Fruit fly (Drosophila melanogaster) whole organism, embryonic: Measurements from ENCODE around the gene CG13627.
A peak's percentile ranks its signal among the peaks of the same experiment; 100 is the strongest.

ENCODE experiments used
- Atf3 ChIP-seq: fragments of 200-800 bp; sonication (Bioruptor generic); optimal IDR thresholded peaks from 3 replicates; lab custom pipeline; 2016; ENCODE audit warnings: missing biosample characterization, missing genetic modification characterization
- Awh ChIP-seq: fragments of 200-800 bp; sonication (Bioruptor generic); IDR thresholded peaks from 2 replicates; pipeline ENCODE4, ENCODE4 v1.3.6; 2022; ENCODE audit warnings: missing biosample characterization, missing genetic modification characterization
- BEAF-32 ChIP-seq: fragments of 200-800 bp; sonication (Bioruptor generic); optimal IDR thresholded peaks from 3 replicates; lab custom pipeline; 2017; ENCODE audit warnings: missing biosample characterization, missing genetic modification characterization, mild to moderate bottlenecking, moderate library complexity, missing genetic modification reagents
- BtbVII ChIP-seq: fragments of 200-800 bp; sonication (Bioruptor generic); optimal IDR thresholded peaks from 3 replicates; lab custom pipeline; 2017; ENCODE audit warnings: missing biosample characterization, mild to moderate bottlenecking, missing genetic modification characterization
- CG10147 ChIP-seq: fragments of 200-800 bp; sonication (Bioruptor generic); optimal IDR thresholded peaks from 2 replicates; lab custom pipeline; 2019; ENCODE audit warnings: missing biosample characterization, mild to moderate bottlenecking, missing genetic modification characterization, moderate library complexity
- CG10209 ChIP-seq: fragments of 200-800 bp; sonication (Bioruptor generic); optimal IDR thresholded peaks from 3 replicates; lab custom pipeline; 2017; ENCODE audit warnings: missing biosample characterization, mild to moderate bottlenecking, missing genetic modification characterization, missing genetic modification reagents
- CG11504 ChIP-seq: fragments of 200-800 bp; sonication (Bioruptor generic); optimal IDR thresholded peaks from 3 replicates; lab custom pipeline; 2019; ENCODE audit warnings: missing biosample characterization, mild to moderate bottlenecking, missing genetic modification characterization, moderate library complexity
- CG13624 ChIP-seq: fragments of 200-800 bp; sonication (Bioruptor generic); optimal IDR thresholded peaks from 2 replicates; lab custom pipeline; 2016; ENCODE audit warnings: missing biosample characterization, missing genetic modification characterization
- CG16779 ChIP-seq: fragments of 200-800 bp; sonication (Bioruptor generic); IDR thresholded peaks from 2 replicates; pipeline ENCODE4 v1.3.6; 2022; ENCODE audit warnings: missing biosample characterization, missing genetic modification characterization
- CG17328 ChIP-seq: fragments of 200-800 bp; sonication (Bioruptor generic); IDR thresholded peaks from 2 replicates; pipeline ENCODE4 v1.3.6; 2022; ENCODE audit warnings: missing biosample characterization, missing genetic modification characterization
- CG17361 ChIP-seq: fragments of 200-800 bp; sonication (Bioruptor generic); IDR thresholded peaks from 3 replicates; pipeline ENCODE4 v1.3.6; 2022; ENCODE audit warnings: missing biosample characterization, missing genetic modification characterization
- CG17912 ChIP-seq: fragments of 200-800 bp; sonication (Bioruptor generic); optimal IDR thresholded peaks from 2 replicates; lab custom pipeline; 2018; ENCODE audit warnings: missing biosample characterization, mild to moderate bottlenecking, missing genetic modification characterization
- CG18476 ChIP-seq: fragments of 200-800 bp; sonication (Bioruptor generic); optimal IDR thresholded peaks from 2 replicates; lab custom pipeline; 2016; ENCODE audit warnings: missing biosample characterization, mild to moderate bottlenecking, missing genetic modification characterization
- CG18619 ChIP-seq: fragments of 200-800 bp; sonication (Bioruptor generic); optimal IDR thresholded peaks from 3 replicates; lab custom pipeline; 2017; ENCODE audit warnings: missing biosample characterization, mild to moderate bottlenecking, missing genetic modification characterization
- CG31365 ChIP-seq: fragments of 200-800 bp; sonication (Bioruptor generic); optimal IDR thresholded peaks from 2 replicates; lab custom pipeline; 2018; ENCODE audit warnings: missing biosample characterization, mild to moderate bottlenecking, missing genetic modification characterization
- CG31441 ChIP-seq: fragments of 200-800 bp; sonication (Bioruptor generic); IDR thresholded peaks from 2 replicates; pipeline ENCODE4 v1.3.6; 2022; ENCODE audit warnings: missing biosample characterization, missing genetic modification characterization
- CG3281 ChIP-seq: fragments of 200-800 bp; sonication (Bioruptor generic); optimal IDR thresholded peaks from 3 replicates; lab custom pipeline; 2017; ENCODE audit warnings: missing biosample characterization, mild to moderate bottlenecking, missing genetic modification characterization
- CG33557 ChIP-seq: fragments of 200-800 bp; sonication (Bioruptor generic); optimal IDR thresholded peaks from 2 replicates; lab custom pipeline; 2019; ENCODE audit warnings: missing biosample characterization, mild to moderate bottlenecking, missing genetic modification characterization, moderate library complexity
- CG34422 ChIP-seq: fragments of 200-800 bp; sonication (Bioruptor generic); IDR thresholded peaks from 3 replicates; pipeline ENCODE4 v1.3.6; 2022; ENCODE audit warnings: missing biosample characterization, missing genetic modification characterization
- CG42726 ChIP-seq: fragments of 200-800 bp; sonication (Bioruptor generic); IDR thresholded peaks from 2 replicates; pipeline ENCODE4 v1.3.6; 2022; ENCODE audit warnings: missing biosample characterization, missing genetic modification characterization; ENCODE audit not compliant: partially characterized antibody
- CG4617 ChIP-seq: fragments of 200-800 bp; sonication (Bioruptor generic); optimal IDR thresholded peaks from 3 replicates; lab custom pipeline; 2016; ENCODE audit warnings: missing biosample characterization, missing genetic modification characterization, borderline replicate concordance
- CG4820 ChIP-seq: fragments of 200-800 bp; sonication (Bioruptor generic); optimal IDR thresholded peaks from 3 replicates; lab custom pipeline; 2016; ENCODE audit warnings: missing biosample characterization, missing genetic modification characterization
- CG8478 ChIP-seq: fragments of >200 bp; optimal IDR thresholded peaks from 2 replicates; lab custom pipeline; 2018
- CG9215 ChIP-seq: fragments of 200-800 bp; sonication (Bioruptor generic); IDR thresholded peaks from 2 replicates; pipeline ENCODE4 v1.3.6; 2022; ENCODE audit warnings: missing biosample characterization, missing genetic modification characterization
- Hmx ChIP-seq: fragments of 200-800 bp; sonication (Bioruptor generic); optimal IDR thresholded peaks from 2 replicates; lab custom pipeline; 2016; ENCODE audit warnings: missing biosample characterization, missing genetic modification characterization
- Hr51 ChIP-seq, 2 experiments: fragments of 200-800 bp; sonication (Bioruptor generic); optimal IDR thresholded peaks; 2 replicates in 1 of 2; 3 replicates in 1 of 2; lab custom pipeline; 2016 to 2018; ENCODE audit warnings: missing biosample characterization in 2 of 2, missing genetic modification characterization in 2 of 2, mild to moderate bottlenecking in 1 of 2, moderate library complexity in 1 of 2
- Jarid2 ChIP-seq: fragments of 200-800 bp; sonication (Bioruptor generic); optimal IDR thresholded peaks from 3 replicates; lab custom pipeline; 2017; ENCODE audit warnings: mild to moderate bottlenecking, missing biosample characterization, missing genetic modification reagents, missing genetic modification characterization
- Kr ChIP-seq: fragments of 200-800 bp; sonication (Bioruptor generic); optimal IDR thresholded peaks from 2 replicates; lab custom pipeline; 2017; ENCODE audit warnings: missing biosample characterization, mild to moderate bottlenecking, missing genetic modification characterization
- MESR4 ChIP-seq: fragments of 200-800 bp; sonication (Bioruptor generic); optimal IDR thresholded peaks from 2 replicates; lab custom pipeline; 2018; ENCODE audit warnings: missing biosample characterization, mild to moderate bottlenecking, missing genetic modification characterization, moderate library complexity
- Mrtf ChIP-seq: fragments of 200-800 bp; sonication (Bioruptor generic); IDR thresholded peaks from 3 replicates; pipeline ENCODE4 v1.3.6; 2022; ENCODE audit warnings: missing biosample characterization, missing genetic modification characterization
- Nf-YB ChIP-seq: fragments of 200-800 bp; sonication (Bioruptor generic); optimal IDR thresholded peaks from 3 replicates; lab custom pipeline; 2019; ENCODE audit warnings: missing biosample characterization, mild to moderate bottlenecking, missing genetic modification characterization, moderate library complexity
- Nf-YC ChIP-seq: fragments of 200-800 bp; optimal IDR thresholded peaks from 3 replicates; lab custom pipeline; 2019; ENCODE audit warnings: missing biosample characterization, mild to moderate bottlenecking, missing genetic modification characterization, moderate library complexity
- Ravus ChIP-seq: fragments of 200-800 bp; sonication (Bioruptor generic); IDR thresholded peaks from 2 replicates; pipeline ENCODE4 v1.3.6; 2022; ENCODE audit warnings: missing biosample characterization, missing genetic modification characterization
- Rx ChIP-seq: fragments of 200-800 bp; sonication (Bioruptor generic); IDR thresholded peaks from 2 replicates; pipeline ENCODE4 v1.3.6; 2022; ENCODE audit warnings: missing biosample characterization, missing genetic modification characterization
- Side ChIP-seq: fragments of 200-800 bp; sonication (Bioruptor generic); optimal IDR thresholded peaks from 2 replicates; lab custom pipeline; 2016; ENCODE audit warnings: missing biosample characterization, missing genetic modification characterization
- Sry-δ ChIP-seq: fragments of 200-800 bp; sonication (Bioruptor generic); optimal IDR thresholded peaks from 2 replicates; lab custom pipeline; 2016; ENCODE audit warnings: missing biosample characterization, missing genetic modification characterization
- Trl ChIP-seq, 3 experiments: fragments of >200 bp in 2 of 3; fragments of 200-800 bp in 1 of 3; sonication (Bioruptor generic) in 1 of 3; optimal IDR thresholded peaks; 2 replicates in 1 of 3; 3 replicates in 2 of 3; lab custom pipeline; 2016 to 2017; ENCODE audit warnings: missing biosample characterization in 1 of 3, missing genetic modification characterization in 1 of 3
- az2 ChIP-seq: fragments of 200-800 bp; sonication (Bioruptor generic); optimal IDR thresholded peaks from 3 replicates; lab custom pipeline; 2016; ENCODE audit warnings: missing biosample characterization, missing genetic modification characterization
- btn ChIP-seq: fragments of 200-800 bp; sonication (Bioruptor generic); optimal IDR thresholded peaks from 2 replicates; lab custom pipeline; 2016; ENCODE audit warnings: missing biosample characterization, missing genetic modification characterization
- croc ChIP-seq: fragments of 200-800 bp; sonication (Bioruptor generic); conservative IDR thresholded peaks from 3 replicates; pipeline ENCODE4 v1.3.6; 2022; ENCODE audit warnings: missing biosample characterization, missing genetic modification characterization
- h ChIP-seq: fragments of >200 bp; optimal IDR thresholded peaks from 2 replicates; lab custom pipeline; 2017
- ind ChIP-seq: fragments of 200-800 bp; sonication (Bioruptor generic); optimal IDR thresholded peaks from 3 replicates; lab custom pipeline; 2016; ENCODE audit warnings: missing biosample characterization, missing genetic modification characterization
- jing ChIP-seq: fragments of 200-800 bp; sonication (Bioruptor generic); optimal IDR thresholded peaks from 2 replicates; lab custom pipeline; 2018; ENCODE audit warnings: missing biosample characterization, mild to moderate bottlenecking, missing genetic modification characterization
- klu ChIP-seq: fragments of 200-800 bp; sonication (Bioruptor generic); IDR thresholded peaks from 2 replicates; pipeline ENCODE4 v1.3.6; 2022; ENCODE audit warnings: missing biosample characterization, missing genetic modification characterization
- nerfin-1 ChIP-seq: fragments of 200-800 bp; sonication (Bioruptor generic); optimal IDR thresholded peaks from 3 replicates; lab custom pipeline; 2019; ENCODE audit warnings: missing biosample characterization, mild to moderate bottlenecking, missing genetic modification characterization, moderate library complexity
- ro ChIP-seq: fragments of 200-800 bp; sonication (Bioruptor generic); IDR thresholded peaks from 2 replicates; pipeline ENCODE4 v1.3.6; 2022; ENCODE audit warnings: missing biosample characterization, missing genetic modification characterization
- scrt ChIP-seq: fragments of 200-800 bp; sonication (Bioruptor generic); optimal IDR thresholded peaks from 2 replicates; lab custom pipeline; 2018; ENCODE audit warnings: missing biosample characterization, mild to moderate bottlenecking, missing genetic modification characterization, moderate library complexity
- slp2 ChIP-seq: fragments of 200-800 bp; sonication (Bioruptor generic); optimal IDR thresholded peaks from 2 replicates; lab custom pipeline; 2016; ENCODE audit warnings: missing biosample characterization, missing genetic modification characterization
- sna ChIP-seq: fragments of 200-800 bp; sonication (Bioruptor generic); IDR thresholded peaks from 2 replicates; pipeline ENCODE4 v1.3.6; 2022; ENCODE audit warnings: missing biosample characterization, missing genetic modification characterization; ENCODE audit not compliant: partially characterized antibody
- stc ChIP-seq: fragments of 200-800 bp; sonication (Bioruptor generic); IDR thresholded peaks from 2 replicates; pipeline ENCODE4 v1.3.6; 2022; ENCODE audit warnings: missing biosample characterization, missing genetic modification characterization
- wdn ChIP-seq: fragments of 200-800 bp; sonication (Bioruptor generic); IDR thresholded peaks from 2 replicates; pipeline ENCODE4 v1.3.6; 2022; ENCODE audit warnings: missing biosample characterization, missing genetic modification characterization
- yki ChIP-seq: fragments of >200 bp; optimal IDR thresholded peaks from 3 replicates; lab custom pipeline; 2018

CG13627 gene

dm6 chr3R:24753561-24754027 lies 41.0 kb downstream of the CG13627 start, which contains the start of gene asp (continued):
- TF ChIP-seq CG8478 (lab: Kevin White, UChicago): no peak
- TF ChIP-seq Hmx (GFP tag; lab: Kevin White, UChicago): no peak
- no peak for TF ChIP-seq CG13624 (GFP tag; lab: Kevin White, UChicago)
- peak; percentile 91 for TF ChIP-seq sna
- TF ChIP-seq ro (GFP tag; lab: Robert Waterston, UW): no peak
- TF ChIP-seq Sry-δ (GFP tag; lab: Kevin White, UChicago): peak; percentile 67
- TF ChIP-seq wdn (GFP tag; lab: Robert Waterston, UW): no peak
- TF ChIP-seq Trl (optimal IDR thresholded peaks at IDR 0.05; lab: Kevin White, UChicago): no peak
- TF ChIP-seq Trl (GFP tag; optimal IDR thresholded peaks at IDR 0.05; lab: Kevin White, UChicago): no peak
- no peak for TF ChIP-seq CG18476 (GFP tag; lab: Kevin White, UChicago)
- no peak for TF ChIP-seq CG17328 (GFP tag; lab: Robert Waterston, UW)
- no peak for TF ChIP-seq CG9215 (GFP tag; lab: Robert Waterston, UW)
- TF ChIP-seq jing (GFP tag; lab: Kevin White, UChicago): no peak
- TF ChIP-seq Rx: no peak
- TF ChIP-seq ind (GFP tag; lab: Kevin White, UChicago): peak; percentile 5
- TF ChIP-seq BtbVII (GFP tag; lab: Kevin White, UChicago): no peak
- TF ChIP-seq CG16779: no peak
- peak; percentile 64; the same call in 1 of the 2 replicates for TF ChIP-seq CG42726 (GFP tag; lab: Robert Waterston, UW)
- TF ChIP-seq BEAF-32: peak; percentile 77
- TF ChIP-seq btn (GFP tag; lab: Kevin White, UChicago): no peak
- TF ChIP-seq Hr51 (GFP tag; optimal IDR thresholded peaks at IDR 0.05; lab: Kevin White, UChicago): no peak
- TF ChIP-seq CG31441 (GFP tag; lab: Robert Waterston, UW): no peak
- TF ChIP-seq Nf-YB: no peak
- no peak for TF ChIP-seq h
- no peak for TF ChIP-seq Atf3 (GFP tag; lab: Kevin White, UChicago)
- no peak for TF ChIP-seq CG10147
- no peak for TF ChIP-seq Side (GFP tag; lab: Kevin White, UChicago)
- TF ChIP-seq slp2: no peak
- TF ChIP-seq CG4820 (GFP tag; lab: Kevin White, UChicago): no peak
- no peak for TF ChIP-seq klu
- TF ChIP-seq yki (lab: Kevin White, UChicago): no peak
- TF ChIP-seq nerfin-1 (tag; lab: Kevin White, UChicago): no peak
- TF ChIP-seq az2 (GFP tag; lab: Kevin White, UChicago): peak; percentile 30
- TF ChIP-seq CG34422 (GFP tag; lab: Robert Waterston, UW): no peak
- no peak for TF ChIP-seq CG33557
- no peak for TF ChIP-seq CG3281 (GFP tag; lab: Kevin White, UChicago)
- TF ChIP-seq CG18619 (GFP tag; lab: Kevin White, UChicago): no peak
- no peak for TF ChIP-seq stc (GFP tag; lab: Robert Waterston, UW)
- no peak for TF ChIP-seq Nf-YC (tag; lab: Kevin White, UChicago)
- TF ChIP-seq CG17361 (GFP tag; lab: Robert Waterston, UW): no peak
- TF ChIP-seq scrt (GFP tag; lab: Kevin White, UChicago): no peak
- TF ChIP-seq MESR4: no peak
- TF ChIP-seq Ravus (GFP tag; lab: Robert Waterston, UW): no peak
- TF ChIP-seq CG10209 (GFP tag; lab: Kevin White, UChicago): no peak
- TF ChIP-seq croc (GFP tag; lab: Robert Waterston, UW): no peak
- no peak for TF ChIP-seq CG11504 (tag; lab: Kevin White, UChicago)
- no peak for TF ChIP-seq CG4617
- no peak for TF ChIP-seq Mrtf (GFP tag; lab: Robert Waterston, UW)
- TF ChIP-seq CG17912 (GFP tag; lab: Kevin White, UChicago): no peak
- no peak for TF ChIP-seq Kr (GFP tag; lab: Kevin White, UChicago)
- no peak for TF ChIP-seq CG31365 (tag; lab: Kevin White, UChicago)
- TF ChIP-seq Awh (GFP tag; lab: Robert Waterston, UW): no peak
- TF ChIP-seq Jarid2 (GFP tag; lab: Kevin White, UChicago): no peak
